Worm (Caenorhabditis elegans) whole organism, young adult: Measurements from ENCODE around the gene ttr-40.

ENCODE experiments used
- C06A6.2 ChIP-seq: fragments of 200-800 bp; sonication (Bioruptor generic); conservative IDR thresholded peaks from 2 replicates; pipeline ENCODE4 v1.3.6; 2022; ENCODE audit warnings: missing genetic modification characterization, missing compliant biosample characterization
- F33H1.4 ChIP-seq: fragments of 200-800 bp; sonication (Bioruptor generic); IDR thresholded peaks from 2 replicates; pipeline ENCODE4 v1.3.6; 2022; ENCODE audit warnings: missing genetic modification reagents, missing genetic modification characterization, missing compliant biosample characterization
- K11D2.4 ChIP-seq: fragments of 200-800 bp; sonication (Bioruptor generic); IDR thresholded peaks from 2 replicates; pipeline ENCODE4 v1.3.6; 2022; ENCODE audit warnings: missing genetic modification reagents, missing genetic modification characterization, missing compliant biosample characterization
- T26A5.8 ChIP-seq: sonication (generic microtip); optimal IDR thresholded peaks from 2 replicates; lab custom pipeline; 2016; ENCODE audit warnings: missing genetic modification characterization, missing compliant biosample characterization
- Y79H2A.3 ChIP-seq: fragments of 200-800 bp; sonication (Bioruptor generic); conservative IDR thresholded peaks from 2 replicates; pipeline ENCODE4 v1.3.6; 2022; ENCODE audit warnings: missing genetic modification reagents, missing genetic modification characterization, missing compliant biosample characterization
- bed-1 ChIP-seq: fragments of 200-800 bp; sonication (Bioruptor generic); IDR thresholded peaks from 2 replicates; pipeline ENCODE4 v1.3.6; 2022; ENCODE audit warnings: missing genetic modification reagents, missing genetic modification characterization, missing compliant biosample characterization
- efl-1 ChIP-seq: fragments of 150-350 bp; optimal IDR thresholded peaks from 2 replicates; lab custom pipeline; 2014; ENCODE audit warnings: missing biosample characterization, missing genetic modification reagents, missing genetic modification characterization
- hlh-26 ChIP-seq: fragments of 200-800 bp; sonication (Bioruptor generic); conservative IDR thresholded peaks from 2 replicates; pipeline ENCODE4 v1.3.6; 2022; ENCODE audit warnings: missing genetic modification reagents, missing genetic modification characterization, missing compliant biosample characterization
- mel-28 ChIP-seq: sonication (generic microtip); optimal IDR thresholded peaks from 2 replicates; lab custom pipeline; 2016; ENCODE audit warnings: borderline replicate concordance, mild to moderate bottlenecking, missing genetic modification characterization, missing compliant biosample characterization
- nfya-1 ChIP-seq: sonication (generic microtip); optimal IDR thresholded peaks from 2 replicates; lab custom pipeline; 2017; ENCODE audit warnings: antibody characterized with exemption, missing compliant biosample characterization, missing genetic modification characterization, borderline replicate concordance; ENCODE audit not compliant: insufficient read depth
- snpc-4 ChIP-seq, 5 experiments: fragments of 150-350 bp in 1 of 5; sonication (generic microtip) in 4 of 5; optimal IDR thresholded peaks; 2 replicates each; lab custom pipeline; 2014 to 2018; ENCODE audit warnings: missing genetic modification characterization in 5 of 5, missing biosample characterization in 3 of 5, antibody characterized with exemption in 2 of 5, mild to moderate bottlenecking in 2 of 5, missing compliant biosample characterization in 2 of 5, missing genotype in 2 of 5, moderate library complexity in 2 of 5, missing genetic modification reagents in 1 of 5
- tbx-9 ChIP-seq: sonication (generic microtip); optimal IDR thresholded peaks from 2 replicates; lab custom pipeline; 2016; ENCODE audit warnings: borderline replicate concordance, missing genetic modification characterization, inconsistent platforms, missing compliant biosample characterization
- zfh-2 ChIP-seq: fragments of 200-800 bp; sonication (Bioruptor generic); conservative IDR thresholded peaks from 2 replicates; pipeline ENCODE4 v1.3.6; 2022; ENCODE audit warnings: missing genetic modification reagents, missing genetic modification characterization, missing compliant biosample characterization

- TF ChIP-seq F33H1.4 (GFP tag; lab: Robert Waterston, UW) (no peak), nfya-1 (tag; lab: Kevin White, UChicago) (no peak), zfh-2 (no peak), T26A5.8 (tag; lab: Kevin White, UChicago) (no peak), bed-1 (GFP tag; lab: Robert Waterston, UW) (no peak), mel-28 (tag; lab: Kevin White, UChicago) (no peak), Y79H2A.3 (GFP tag; lab: Robert Waterston, UW) (no peak), K11D2.4 (no peak), C06A6.2 (GFP tag; lab: Robert Waterston, UW) (no peak), tbx-9 (tag; lab: Kevin White, UChicago) (no peak), snpc-4 (GFP tag; optimal IDR thresholded peaks at IDR 0.05; lab: Kevin White, UChicago) (no peak), snpc-4 (tag; optimal IDR thresholded peaks at IDR 0.05; lab: Kevin White, UChicago) (no peak), efl-1 (GFP tag; lab: Kevin White, UChicago) (no peak), hlh-26 (GFP tag; lab: Robert Waterston, UW) (no peak)
These were observed 26.6 kb downstream of the ttr-40 start, which contains the start of gene K07B1.4 for ce11 chrV:9328670-9329069.
